Worm (Caenorhabditis elegans): ENCODE measurements around the gene ufd-1.
"Not testable (repeated sequence)": the region's sequence is repeated elsewhere in the genome, so short reads cannot be mapped to it uniquely, and the experiment has no call there.

DNA sequence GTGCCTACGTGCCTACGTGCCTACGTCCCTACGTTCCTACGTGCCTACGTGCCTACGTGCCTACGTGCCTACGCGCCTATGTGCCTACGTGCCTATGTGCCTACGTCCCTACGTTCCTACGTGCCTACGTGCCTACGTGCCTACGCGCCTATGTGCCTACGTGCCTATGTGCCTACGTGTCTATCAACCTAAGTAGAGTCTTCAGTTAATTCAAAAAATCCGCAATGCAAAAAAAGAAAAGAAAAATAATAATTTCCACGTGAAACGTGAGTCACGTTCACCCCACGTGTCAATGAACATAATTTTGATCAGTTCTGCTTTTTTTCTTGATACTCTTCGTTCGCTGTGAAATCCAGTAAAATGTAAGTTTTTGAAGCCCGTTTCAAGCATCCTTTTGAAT is 3.8 kb downstream of the ufd-1 start, which contains the start of gene F19B6.3:
- TF ChIP-seq rbr-2 (tag; optimal IDR thresholded peaks at IDR 0.05); dpl-1 (GFP tag; optimal IDR thresholded peaks at IDR 0.05); Y105C5A.15 (GFP tag; IDR thresholded peaks at IDR 0.05); nhr-237 (tag; optimal IDR thresholded peaks at IDR 0.05); pqm-1 (tag; optimal IDR thresholded peaks at IDR 0.05): not testable (repeated sequence)
